Fruit fly (Drosophila melanogaster) whole organism, wandering third instar larva: Measurements from ENCODE around the gene Tusp.

Experiments used
- CrebA ChIP-seq: fragments of 200-800 bp; sonication (Bioruptor generic); optimal IDR thresholded peaks from 2 replicates; lab custom pipeline; 2016; ENCODE audit warnings: missing biosample characterization, mild to moderate bottlenecking, missing genetic modification characterization, borderline replicate concordance
- Dfd ChIP-seq: fragments of >200 bp; optimal IDR thresholded peaks from 2 replicates; lab custom pipeline; 2017; ENCODE audit warnings: missing biosample characterization, missing genetic modification characterization
- Dif ChIP-seq: fragments of 200-275, 200-300 bp; sonication (Bioruptor generic); optimal IDR thresholded peaks from 2 replicates; lab custom pipeline; 2018; ENCODE audit warnings: missing biosample characterization, missing genetic modification characterization; ENCODE audit not compliant: partially characterized antibody
- Myc ChIP-seq: fragments of >200 bp; optimal IDR thresholded peaks from 2 replicates; lab custom pipeline; 2017
- OdsH ChIP-seq: fragments of 200-800 bp; sonication (Bioruptor generic); optimal IDR thresholded peaks from 2 replicates; lab custom pipeline; 2016; ENCODE audit warnings: missing biosample characterization, mild to moderate bottlenecking, missing genetic modification characterization
- Sp1 ChIP-seq: fragments of 200-800 bp; sonication (Bioruptor generic); optimal IDR thresholded peaks from 3 replicates; lab custom pipeline; 2019; ENCODE audit warnings: missing biosample characterization, mild to moderate bottlenecking, missing genetic modification characterization, moderate library complexity
- br ChIP-seq: fragments of 200-800 bp; sonication (Bioruptor generic); optimal IDR thresholded peaks from 2 replicates; lab custom pipeline; 2016; ENCODE audit warnings: missing biosample characterization, missing genetic modification characterization
- pan ChIP-seq: fragments of >200 bp; optimal IDR thresholded peaks from 2 replicates; lab custom pipeline; 2017
- psq ChIP-seq: fragments of 200-800 bp; sonication (Bioruptor generic); optimal IDR thresholded peaks from 3 replicates; lab custom pipeline; 2017; ENCODE audit warnings: missing biosample characterization, mild to moderate bottlenecking, missing genetic modification characterization, moderate library complexity
- rgr ChIP-seq: fragments of 200-800 bp; sonication (Bioruptor generic); optimal IDR thresholded peaks from 3 replicates; lab custom pipeline; 2016; ENCODE audit warnings: missing biosample characterization, mild to moderate bottlenecking, missing genetic modification characterization
- sage ChIP-seq: fragments of 200-800 bp; sonication (Bioruptor generic); optimal IDR thresholded peaks from 2 replicates; lab custom pipeline; 2016; ENCODE audit warnings: missing biosample characterization, mild to moderate bottlenecking, missing genetic modification characterization
- sv ChIP-seq: fragments of 200-800 bp; sonication (Bioruptor generic); optimal IDR thresholded peaks from 3 replicates; lab custom pipeline; 2016; ENCODE audit warnings: missing biosample characterization, missing genetic modification characterization
- usp ChIP-seq: fragments of >200 bp; optimal IDR thresholded peaks from 2 replicates; lab custom pipeline; 2017; ENCODE audit warnings: missing biosample characterization, missing genetic modification characterization

DNA sequence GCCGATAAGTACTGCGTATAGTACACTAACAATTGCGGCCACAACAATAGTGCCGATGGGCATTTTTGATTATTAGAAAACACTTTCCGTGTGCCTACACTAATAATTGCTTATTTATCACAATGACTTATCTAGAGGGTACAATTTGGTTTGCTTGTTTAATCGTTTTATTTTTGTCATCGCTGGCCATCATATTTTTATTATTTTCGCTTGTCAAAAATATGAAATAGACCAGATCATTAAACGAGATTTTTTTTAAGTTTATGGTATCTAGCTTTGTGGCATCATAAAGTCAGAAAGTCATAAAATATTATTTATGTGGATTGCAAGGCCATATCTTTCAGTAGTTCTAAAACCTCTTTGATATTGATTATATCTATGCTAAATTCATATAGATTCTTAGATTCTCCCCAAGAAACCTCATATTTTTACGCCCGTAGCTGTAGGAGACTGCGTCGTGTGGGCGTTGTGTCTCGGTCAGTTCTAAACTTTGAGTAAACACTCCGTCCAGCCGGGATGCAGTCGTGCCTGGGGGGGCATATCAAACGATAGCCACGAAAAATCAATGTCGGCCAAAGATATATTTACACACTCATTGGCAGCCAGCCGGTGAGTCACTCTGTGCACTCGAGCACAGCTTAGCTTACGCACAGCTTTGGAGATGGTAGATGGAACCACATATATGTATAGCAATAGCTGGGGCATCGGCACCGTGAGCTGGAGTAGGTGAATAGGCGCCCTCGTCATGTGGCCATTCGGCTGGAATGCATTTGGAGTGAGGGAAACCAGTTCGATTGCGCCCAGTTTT lies 2.8 kb upstream of the Tusp start:
- no peak for TF ChIP-seq pan (lab: Kevin White, UChicago)
- TF ChIP-seq sage (GFP tag; lab: Kevin White, UChicago): no peak
- TF ChIP-seq br: no peak
- no peak for TF ChIP-seq Dfd
- no peak for TF ChIP-seq sv (GFP tag; lab: Kevin White, UChicago)
- TF ChIP-seq OdsH (GFP tag; lab: Kevin White, UChicago): peak; percentile 49
- no peak for TF ChIP-seq Dif (GFP tag; lab: Kevin White, UChicago)
- no peak for TF ChIP-seq usp
- TF ChIP-seq Myc (lab: Kevin White, UChicago): no peak
- TF ChIP-seq rgr (GFP tag; lab: Kevin White, UChicago): peak; percentile 32
- TF ChIP-seq Sp1 (GFP tag; lab: Kevin White, UChicago): peak; percentile 29
- peak; percentile 36 for TF ChIP-seq psq (GFP tag; lab: Kevin White, UChicago)
- no peak for TF ChIP-seq CrebA (GFP tag; lab: Kevin White, UChicago)
